Fruit fly (Drosophila melanogaster): ENCODE results near the gene CG45045.

CG45045 gene

DNA sequence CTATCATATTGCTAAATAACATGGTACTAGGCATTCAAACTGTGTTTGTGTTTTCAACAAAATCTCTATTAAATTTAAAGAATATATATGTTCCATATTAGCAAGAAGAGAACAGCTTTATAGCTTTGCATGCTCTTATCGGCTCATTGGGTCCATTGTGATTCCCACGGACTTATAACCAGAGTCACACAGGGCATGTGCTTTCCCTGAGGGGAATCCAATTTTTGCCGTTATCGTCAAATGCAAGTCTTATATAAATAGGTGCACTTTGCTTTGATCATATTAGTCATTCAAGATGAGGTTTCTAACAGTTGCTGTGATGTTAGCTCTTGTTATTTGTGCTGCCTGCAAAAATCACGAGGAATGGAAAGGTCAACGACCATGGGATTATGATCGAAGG is at the start of gene CG45045:
TSS of gene CG45045 (plus strand) at position 294 of the 400 bp plus-strand sequence.
- TF ChIP-seq bab1 (GFP tag; optimal IDR thresholded peaks at IDR 0.05) (no peak), toe (GFP tag; optimal IDR thresholded peaks at IDR 0.05) (no peak), CG7101 (tag; optimal IDR thresholded peaks at IDR 0.05) (no peak), Clk (GFP tag; optimal IDR thresholded peaks at IDR 0.05) (no peak), Mnt (GFP tag; optimal IDR thresholded peaks at IDR 0.05) (no peak), tj (GFP tag; optimal IDR thresholded peaks at IDR 0.05) (no peak), CG7045 (GFP tag; optimal IDR thresholded peaks at IDR 0.05) (no peak), CG33017 (tag; optimal IDR thresholded peaks at IDR 0.05) (no peak), CG11617 (GFP tag; optimal IDR thresholded peaks at IDR 0.05) (no peak), kay (GFP tag; ENCODE audit: borderline replicate concordance) (no peak), Hr96 (GFP tag; optimal IDR thresholded peaks at IDR 0.05) (no peak), CG1620 (GFP tag; optimal IDR thresholded peaks at IDR 0.05) (no peak), cnc (optimal IDR thresholded peaks at IDR 0.05) (no peak), pad (GFP tag; optimal IDR thresholded peaks at IDR 0.05) (no peak), CG14711 (tag; optimal IDR thresholded peaks at IDR 0.05) (no peak), ovo (GFP tag; optimal IDR thresholded peaks at IDR 0.05) (no peak), cic (GFP tag; optimal IDR thresholded peaks at IDR 0.05) (no peak), Crg-1 (GFP tag; optimal IDR thresholded peaks at IDR 0.05) (no peak)

DNA sequence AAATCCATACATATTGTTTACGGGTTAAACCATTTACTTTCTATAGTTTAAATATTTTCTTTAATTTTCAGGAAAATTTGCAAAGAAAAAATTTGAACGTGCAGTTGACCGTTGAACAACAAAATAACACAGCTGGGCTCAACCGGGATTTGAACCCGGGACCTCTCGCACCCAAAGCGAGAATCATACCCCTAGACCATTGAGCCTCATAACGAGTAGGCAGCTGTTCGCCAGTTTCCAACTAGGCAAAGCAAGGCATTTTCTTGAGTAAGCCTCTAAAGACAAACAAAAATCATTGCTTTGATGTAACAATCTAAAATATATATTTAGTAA is 49.4 kb upstream of the CG45045 start:
- TF ChIP-seq toe (GFP tag; optimal IDR thresholded peaks at IDR 0.05) (no peak), CG7101 (tag; optimal IDR thresholded peaks at IDR 0.05) (no peak), CG33017 (tag; optimal IDR thresholded peaks at IDR 0.05) (no peak), CG7045 (GFP tag; optimal IDR thresholded peaks at IDR 0.05) (no peak), bab1 (GFP tag; optimal IDR thresholded peaks at IDR 0.05) (no peak), cnc (optimal IDR thresholded peaks at IDR 0.05) (no peak), Crg-1 (GFP tag; optimal IDR thresholded peaks at IDR 0.05) (no peak), CG5204 (GFP tag; optimal IDR thresholded peaks at IDR 0.05) (no peak), Clk (GFP tag; optimal IDR thresholded peaks at IDR 0.05) (no peak), CG14711 (tag; optimal IDR thresholded peaks at IDR 0.05) (no peak), CG1620 (GFP tag; optimal IDR thresholded peaks at IDR 0.05) (no peak), CG12768 (GFP tag; optimal IDR thresholded peaks at IDR 0.05) (no peak), cic (GFP tag; optimal IDR thresholded peaks at IDR 0.05) (no peak)

DNA sequence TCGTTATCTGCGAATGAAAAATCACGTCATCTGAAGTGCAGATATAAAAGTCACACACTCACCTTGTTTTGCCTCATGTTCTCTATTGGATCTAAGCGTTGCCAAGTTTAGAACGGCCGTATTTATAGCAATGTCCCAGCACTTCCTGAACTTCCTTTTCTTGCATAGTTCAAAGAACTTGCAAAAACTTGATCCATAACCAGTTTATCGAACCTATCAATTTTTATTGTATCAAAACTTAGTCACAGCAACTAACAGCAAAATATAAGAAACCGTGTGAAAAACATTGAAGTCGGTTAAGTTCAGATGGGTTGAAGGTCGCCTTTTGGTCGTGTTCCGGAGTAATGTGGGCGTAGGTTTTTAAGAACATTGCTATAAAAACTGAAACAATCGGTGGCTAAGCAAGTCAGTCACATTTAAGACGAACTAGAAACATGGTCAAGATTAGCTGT is 48.6 kb upstream of the CG45045 start, which contains the start of the genes CG14324 and CG14326:
TSS of gene CG14324 (minus strand) at position 101 of the 452 bp plus-strand sequence.
TSS of gene CG14326 (plus strand) at position 402 of the 452 bp plus-strand sequence.
- TF ChIP-seq Hr96 (GFP tag; optimal IDR thresholded peaks at IDR 0.05) = no peak

DNA sequence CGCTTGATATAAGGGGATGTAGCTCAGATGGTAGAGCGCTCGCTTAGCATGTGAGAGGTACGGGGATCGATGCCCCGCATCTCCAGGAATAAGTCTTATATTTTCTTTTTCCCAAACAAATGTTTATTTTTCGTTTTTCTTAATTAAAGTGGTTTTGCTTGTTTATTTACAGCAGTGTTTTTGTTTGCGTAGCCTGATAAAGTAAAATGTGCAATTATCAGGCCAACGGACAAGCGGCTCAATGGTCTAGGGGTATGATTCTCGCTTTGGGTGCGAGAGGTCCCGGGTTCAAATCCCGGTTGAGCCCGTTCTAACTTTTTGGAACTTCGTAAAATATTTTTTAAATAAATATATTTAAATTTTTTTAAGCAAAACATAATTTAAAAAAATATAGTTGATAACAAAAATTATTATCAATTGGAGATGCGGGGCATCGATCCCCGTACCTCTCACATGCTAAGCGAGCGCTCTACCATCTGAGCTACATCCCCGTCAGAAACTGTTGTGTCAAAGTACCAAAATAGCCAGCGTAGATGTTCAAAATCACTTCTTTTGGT is 47.6 kb upstream of the CG45045 start:
- TF ChIP-seq bab1 (GFP tag; optimal IDR thresholded peaks at IDR 0.05) (peak; percentile 74), CG12768 (GFP tag; optimal IDR thresholded peaks at IDR 0.05) (peak; percentile 30), CG1620 (GFP tag; optimal IDR thresholded peaks at IDR 0.05) (no peak), ovo (GFP tag; optimal IDR thresholded peaks at IDR 0.05) (peak; percentile 5), CG14711 (tag; optimal IDR thresholded peaks at IDR 0.05) (no peak), CG7101 (tag; optimal IDR thresholded peaks at IDR 0.05) (no peak), CG11617 (GFP tag; optimal IDR thresholded peaks at IDR 0.05) (no peak), CG33017 (tag; optimal IDR thresholded peaks at IDR 0.05) (peak; percentile 22), cic (GFP tag; optimal IDR thresholded peaks at IDR 0.05) (no peak), Mnt (GFP tag; optimal IDR thresholded peaks at IDR 0.05) (peak; percentile 6)

DNA sequence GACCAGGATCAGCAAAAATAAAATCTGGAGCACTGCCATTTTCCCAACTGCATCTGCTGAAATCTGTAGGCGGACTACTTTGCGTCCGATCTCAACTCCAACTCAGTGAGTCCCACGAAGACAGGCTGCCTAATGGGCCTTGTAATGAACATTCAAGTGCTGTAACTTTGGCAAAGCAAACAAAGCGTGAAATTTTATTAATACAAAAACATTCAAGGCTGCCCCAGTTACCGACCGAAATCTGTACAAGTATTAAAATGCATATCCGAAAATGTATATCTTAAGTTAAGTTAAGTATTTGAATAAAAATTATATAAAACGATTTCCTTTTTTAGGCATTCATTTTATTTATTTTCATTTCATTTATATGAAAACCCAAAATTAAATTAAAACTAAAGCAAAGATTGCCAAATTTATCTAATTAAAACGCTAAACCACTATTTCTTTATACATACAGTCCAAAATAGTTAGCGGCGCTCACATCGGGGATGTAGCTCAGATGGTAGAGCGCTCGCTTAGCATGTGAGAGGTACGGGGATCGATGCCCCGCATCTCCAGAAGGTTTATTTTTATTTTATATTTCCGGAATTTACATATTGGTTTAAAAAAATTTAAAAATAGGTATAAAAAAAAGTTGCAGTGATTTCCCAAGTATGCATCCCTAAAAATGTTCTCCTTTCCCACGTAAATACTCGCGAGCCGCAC is 45.2 kb upstream of the CG45045 start, which contains the start of gene CG14323:
TSS of gene CG14323 (minus strand) at position 51 of the 705 bp plus-strand sequence.
- no peak for TF ChIP-seq CG7101 (tag; optimal IDR thresholded peaks at IDR 0.05)
- peak; percentile 26 for TF ChIP-seq bab1 (GFP tag; optimal IDR thresholded peaks at IDR 0.05)

DNA sequence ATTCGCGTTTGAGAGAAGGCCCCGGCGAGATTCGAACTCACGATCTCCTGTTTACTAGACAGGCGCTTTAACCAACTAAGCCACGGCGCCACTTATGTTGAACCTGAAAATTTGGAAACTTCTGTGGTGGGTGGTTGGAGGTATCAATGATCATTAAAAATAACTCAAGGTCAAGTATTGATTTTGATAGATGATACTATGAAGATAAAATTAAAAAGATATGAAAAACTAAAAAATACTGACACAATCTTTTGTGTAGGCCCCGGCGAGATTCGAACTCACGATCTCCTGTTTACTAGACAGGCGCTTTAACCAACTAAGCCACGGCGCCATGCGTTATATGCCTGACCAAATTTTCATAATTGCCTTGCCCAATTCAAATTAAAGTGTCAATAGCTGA is 42.8 kb upstream of the CG45045 start:
- no peak for TF ChIP-seq ovo (GFP tag; optimal IDR thresholded peaks at IDR 0.05)
- TF ChIP-seq CG11617 (GFP tag; optimal IDR thresholded peaks at IDR 0.05) = no peak
- no peak for TF ChIP-seq CG12768 (GFP tag; optimal IDR thresholded peaks at IDR 0.05)
- TF ChIP-seq tj (GFP tag; optimal IDR thresholded peaks at IDR 0.05) = no peak
- TF ChIP-seq Crg-1 (GFP tag; optimal IDR thresholded peaks at IDR 0.05) = no peak
- TF ChIP-seq toe (GFP tag; optimal IDR thresholded peaks at IDR 0.05) = no peak
- no peak for TF ChIP-seq cic (GFP tag; optimal IDR thresholded peaks at IDR 0.05)
- TF ChIP-seq bab1 (GFP tag; optimal IDR thresholded peaks at IDR 0.05) = no peak
- TF ChIP-seq CG14711 (tag; optimal IDR thresholded peaks at IDR 0.05) = no peak
- TF ChIP-seq Clk (GFP tag; optimal IDR thresholded peaks at IDR 0.05) = no peak
- TF ChIP-seq CG33017 (tag; optimal IDR thresholded peaks at IDR 0.05) = no peak
- no peak for TF ChIP-seq CG7101 (tag; optimal IDR thresholded peaks at IDR 0.05)
- TF ChIP-seq Mnt (GFP tag; optimal IDR thresholded peaks at IDR 0.05) = no peak
- no peak for TF ChIP-seq CG1620 (GFP tag; optimal IDR thresholded peaks at IDR 0.05)
- no peak for TF ChIP-seq CG7045 (GFP tag; optimal IDR thresholded peaks at IDR 0.05)
- TF ChIP-seq Hr96 (GFP tag; optimal IDR thresholded peaks at IDR 0.05) = no peak
- TF ChIP-seq pad (GFP tag; optimal IDR thresholded peaks at IDR 0.05) = no peak
- no peak for TF ChIP-seq kay (GFP tag; ENCODE audit: borderline replicate concordance)
- TF ChIP-seq CG5204 (GFP tag; optimal IDR thresholded peaks at IDR 0.05) = no peak
- TF ChIP-seq cnc (optimal IDR thresholded peaks at IDR 0.05) = no peak
